Fruit fly (Drosophila melanogaster) whole organism, embryonic: Measurements from ENCODE around the gene Snx6.

Experiments used
- CG12769 ChIP-seq: fragments of 200-800 bp; sonication (Bioruptor generic); optimal IDR thresholded peaks from 2 replicates; lab custom pipeline; 2019; ENCODE audit warnings: missing biosample characterization, mild to moderate bottlenecking, missing genetic modification characterization, moderate library complexity
- CG2129 ChIP-seq: fragments of 200-800 bp; sonication (Bioruptor generic); IDR thresholded peaks from 2 replicates; pipeline ENCODE4 v1.3.6; 2022; ENCODE audit warnings: missing biosample characterization, missing genetic modification characterization; ENCODE audit not compliant: partially characterized antibody
- H15 ChIP-seq: fragments of 200-800 bp; sonication (Bioruptor generic); IDR thresholded peaks from 3 replicates; pipeline ENCODE4 v1.3.6; 2022; ENCODE audit warnings: missing biosample characterization, missing genetic modification characterization
- H2.0 ChIP-seq: fragments of 200-800 bp; sonication (Bioruptor generic); IDR thresholded peaks from 2 replicates; pipeline ENCODE4 v1.3.6; 2022; ENCODE audit warnings: missing biosample characterization, missing genetic modification characterization
- NC2α ChIP-seq: fragments of 200-800 bp; sonication (Bioruptor generic); optimal IDR thresholded peaks from 2 replicates; lab custom pipeline; 2016; ENCODE audit warnings: missing biosample characterization, missing genetic modification characterization
- ap ChIP-seq: fragments of 200-800 bp; sonication (Bioruptor generic); IDR thresholded peaks from 2 replicates; pipeline ENCODE4 v1.3.6; 2022; ENCODE audit warnings: missing biosample characterization, missing genetic modification characterization

- no peak for TF ChIP-seq CG12769
- TF ChIP-seq ap: no peak
- no peak for TF ChIP-seq CG2129 (GFP tag; lab: Robert Waterston, UW)
- no peak for TF ChIP-seq H2.0 (GFP tag; lab: Robert Waterston, UW)
- no peak for TF ChIP-seq NC2α (GFP tag; lab: Kevin White, UChicago)
- TF ChIP-seq H15 (GFP tag; lab: Robert Waterston, UW): no peak
These were observed 24.7 kb downstream of the Snx6 start for dm6 chr2L:8195722-8196323.
